Worm (Caenorhabditis elegans): ENCODE measurements around the gene tsn-1.

Gene tsn-1

DNA sequence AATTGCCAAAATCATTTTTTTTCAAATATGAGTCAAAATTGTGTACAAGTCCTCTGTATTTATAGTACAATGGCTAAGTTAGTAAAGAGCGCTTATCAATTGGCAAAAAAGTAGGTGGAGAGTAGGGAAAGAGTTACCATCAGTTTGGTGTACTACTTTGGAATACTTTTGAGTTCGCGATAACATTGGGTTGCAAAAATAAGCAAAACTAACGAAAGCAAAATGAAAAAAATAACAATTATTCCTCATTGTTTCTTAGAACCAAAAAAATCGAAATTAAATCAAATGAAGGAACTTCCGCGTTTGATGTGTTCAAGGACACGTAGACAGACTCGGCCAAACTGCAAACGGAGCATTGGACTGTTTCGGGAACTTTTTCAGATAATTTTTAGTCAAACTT, 50.1 kb downstream of the tsn-1 start, which contains the start of gene C27D9.2:
C27D9.2 (minus strand) TSS at position 101 of the 400 bp plus-strand sequence.
- no peak for TF ChIP-seq nhr-237 (tag; optimal IDR thresholded peaks at IDR 0.05)

DNA sequence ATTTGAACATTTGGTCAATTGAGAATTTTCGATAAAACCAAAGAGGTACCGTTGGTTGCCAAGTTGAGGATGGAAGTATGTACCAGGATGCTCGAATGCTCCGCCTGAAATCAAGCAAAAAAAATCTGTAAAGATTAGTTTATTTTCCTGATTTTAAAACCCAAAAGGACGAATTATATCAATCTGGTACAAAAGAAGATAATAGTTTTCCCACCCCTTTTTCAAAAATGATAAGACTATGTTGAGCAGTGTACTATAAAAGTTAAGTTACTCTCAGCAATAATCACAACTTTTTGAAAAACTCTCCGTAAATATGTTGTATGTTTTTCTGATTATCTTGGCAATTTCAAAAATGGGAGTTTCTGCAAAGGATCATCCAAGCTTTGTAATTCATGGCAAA, 51.8 kb downstream of the tsn-1 start, which contains the start of gene F26G1.3:
F26G1.3 (plus strand) TSS at position 301 of the 400 bp plus-strand sequence.
- TF ChIP-seq nhr-21 (tag; optimal IDR thresholded peaks at IDR 0.05) (no peak), mbf-1 (tag; optimal IDR thresholded peaks at IDR 0.05) (no peak), nhr-237 (tag; optimal IDR thresholded peaks at IDR 0.05) (no peak), nhr-12 (tag; optimal IDR thresholded peaks at IDR 0.05) (no peak), ceh-16 (tag; optimal IDR thresholded peaks at IDR 0.05) (no peak), mdl-1 (tag; optimal IDR thresholded peaks at IDR 0.05) (no peak), nhr-6 (tag; optimal IDR thresholded peaks at IDR 0.05) (no peak), crh-2 (tag; optimal IDR thresholded peaks at IDR 0.05) (no peak), nhr-11 (tag; optimal IDR thresholded peaks at IDR 0.05) (no peak), C34F6.9 (tag; optimal IDR thresholded peaks at IDR 0.05) (no peak), nhr-77 (tag; optimal IDR thresholded peaks at IDR 0.05) (no peak), alr-1 (tag; optimal IDR thresholded peaks at IDR 0.05) (no peak), unc-39 (tag; optimal IDR thresholded peaks at IDR 0.05) (no peak), Y55F3AM.14 (GFP tag; optimal IDR thresholded peaks at IDR 0.05) (no peak), snpc-4 (tag; optimal IDR thresholded peaks at IDR 0.05) (no peak), nhr-23 (tag; optimal IDR thresholded peaks at IDR 0.05) (no peak), lin-11 (tag; optimal IDR thresholded peaks at IDR 0.05) (no peak), nhr-10 (tag; optimal IDR thresholded peaks at IDR 0.05) (no peak), lin-39 (tag; optimal IDR thresholded peaks at IDR 0.05) (no peak), egl-27 (tag; optimal IDR thresholded peaks at IDR 0.05) (no peak)

All from whole organism, L2 larva.